Worm (Caenorhabditis elegans) whole organism, L1 larva: Measurements from ENCODE around the gene wrm-1.

Experiments
- ets-5 ChIP-seq: fragments of 200-800 bp; sonication (Bioruptor generic); IDR thresholded peaks from 2 replicates; pipeline ENCODE4 v1.3.6; 2022; ENCODE audit warnings: missing genetic modification characterization, missing compliant biosample characterization
- grh-1 ChIP-seq: fragments of 200-800 bp; sonication (Bioruptor generic); IDR thresholded peaks from 2 replicates; pipeline ENCODE4 v1.3.6; 2022; ENCODE audit warnings: missing genetic modification reagents, missing genetic modification characterization, missing compliant biosample characterization
- pqm-1 ChIP-seq: sonication (generic microtip); optimal IDR thresholded peaks from 3 replicates; lab custom pipeline; 2017; ENCODE audit warnings: missing biosample characterization, missing genetic modification characterization

ce11 chrIII:5747185-5747584 lies 24.5 kb downstream of the wrm-1 start, which contains the start of gene B0244.4:
- TF ChIP-seq grh-1 (GFP tag; lab: Robert Waterston, UW) (no peak), pqm-1 (no peak), ets-5 (GFP tag; lab: Robert Waterston, UW) (no peak)
